Fruit fly (Drosophila melanogaster) whole organism, embryonic: ENCODE results near the gene mus301.

Source experiments
- Ada2b ChIP-seq: fragments of 200-800 bp; sonication (Bioruptor generic); IDR thresholded peaks from 2 replicates; pipeline ENCODE4 v1.3.6; 2022; ENCODE audit warnings: missing biosample characterization, missing genetic modification characterization
- Atf-2 ChIP-seq: fragments of 200-800 bp; sonication (Bioruptor generic); optimal IDR thresholded peaks from 2 replicates; lab custom pipeline; 2016; ENCODE audit warnings: missing biosample characterization, missing genetic modification characterization
- B-H2 ChIP-seq: fragments of 200-800 bp; sonication (Bioruptor generic); optimal IDR thresholded peaks from 2 replicates; lab custom pipeline; 2018; ENCODE audit warnings: missing biosample characterization, mild to moderate bottlenecking, missing genetic modification characterization
- Blimp-1 ChIP-seq: fragments of 200-800 bp; sonication (Bioruptor generic); optimal IDR thresholded peaks from 3 replicates; lab custom pipeline; 2018; ENCODE audit warnings: missing biosample characterization, missing genetic modification characterization, mild to moderate bottlenecking, moderate library complexity, missing genetic modification reagents
- BtbVII ChIP-seq: fragments of 200-800 bp; sonication (Bioruptor generic); optimal IDR thresholded peaks from 3 replicates; lab custom pipeline; 2017; ENCODE audit warnings: missing biosample characterization, mild to moderate bottlenecking, missing genetic modification characterization
- CG10366 ChIP-seq: fragments of 200-800 bp; sonication (Bioruptor generic); IDR thresholded peaks from 2 replicates; pipeline ENCODE4 v1.3.6; 2022; ENCODE audit warnings: missing biosample characterization, missing genetic modification characterization
- CG11504 ChIP-seq: fragments of 200-800 bp; sonication (Bioruptor generic); optimal IDR thresholded peaks from 3 replicates; lab custom pipeline; 2019; ENCODE audit warnings: missing biosample characterization, mild to moderate bottlenecking, missing genetic modification characterization, moderate library complexity
- CG12942 ChIP-seq: fragments of 200-800 bp; sonication (Bioruptor generic); optimal IDR thresholded peaks from 3 replicates; lab custom pipeline; 2016; ENCODE audit warnings: missing biosample characterization, missing genetic modification characterization
- CG15479 ChIP-seq: fragments of 200-800 bp; sonication (Bioruptor generic); optimal IDR thresholded peaks from 3 replicates; lab custom pipeline; 2019; ENCODE audit warnings: missing biosample characterization, mild to moderate bottlenecking, missing genetic modification characterization, moderate library complexity
- CG15601 ChIP-seq: fragments of 200-800 bp; sonication (Bioruptor generic); optimal IDR thresholded peaks from 3 replicates; lab custom pipeline; 2019; ENCODE audit warnings: missing biosample characterization, mild to moderate bottlenecking, missing genetic modification characterization, moderate library complexity
- CG17361 ChIP-seq: fragments of 200-800 bp; sonication (Bioruptor generic); IDR thresholded peaks from 3 replicates; pipeline ENCODE4 v1.3.6; 2022; ENCODE audit warnings: missing biosample characterization, missing genetic modification characterization
- CG17568 ChIP-seq: fragments of 200-800 bp; sonication (Bioruptor generic); optimal IDR thresholded peaks from 2 replicates; lab custom pipeline; 2018; ENCODE audit warnings: missing biosample characterization, mild to moderate bottlenecking, missing genetic modification characterization, moderate library complexity
- CG2129 ChIP-seq: fragments of 200-800 bp; sonication (Bioruptor generic); IDR thresholded peaks from 2 replicates; pipeline ENCODE4 v1.3.6; 2022; ENCODE audit warnings: missing biosample characterization, missing genetic modification characterization; ENCODE audit not compliant: partially characterized antibody
- CG2875 ChIP-seq: fragments of 200-800 bp; sonication (Bioruptor generic); optimal IDR thresholded peaks from 2 replicates; lab custom pipeline; 2017; ENCODE audit warnings: missing biosample characterization, mild to moderate bottlenecking, missing genetic modification characterization, missing genetic modification reagents
- CG30403 ChIP-seq: fragments of 200-800 bp; sonication (Bioruptor generic); optimal IDR thresholded peaks from 3 replicates; lab custom pipeline; 2016; ENCODE audit warnings: missing biosample characterization, missing genetic modification characterization
- CG32532 ChIP-seq: fragments of 200-800 bp; sonication (Bioruptor generic); IDR thresholded peaks from 2 replicates; pipeline ENCODE4 v1.3.6; 2022; ENCODE audit warnings: missing biosample characterization, missing genetic modification characterization
- CG3726 ChIP-seq: fragments of 200-800 bp; sonication (Bioruptor generic); IDR thresholded peaks from 3 replicates; pipeline ENCODE4, ENCODE4 v1.3.6; 2022; ENCODE audit warnings: missing biosample characterization, missing genetic modification characterization
- CG4282 ChIP-seq: fragments of 200-800 bp; sonication (Bioruptor generic); optimal IDR thresholded peaks from 2 replicates; lab custom pipeline; 2016; ENCODE audit warnings: missing biosample characterization, missing genetic modification characterization
- CG4360 ChIP-seq: fragments of 200-800 bp; sonication (Bioruptor generic); IDR thresholded peaks from 2 replicates; pipeline ENCODE4 v1.3.6; 2022; ENCODE audit warnings: missing biosample characterization, missing genetic modification characterization
- CG5245 ChIP-seq: fragments of 200-800 bp; sonication (Bioruptor generic); optimal IDR thresholded peaks from 3 replicates; lab custom pipeline; 2016; ENCODE audit warnings: missing biosample characterization, missing genetic modification characterization
- CG6813 ChIP-seq: fragments of 200-800 bp; sonication (Bioruptor generic); optimal IDR thresholded peaks from 2 replicates; lab custom pipeline; 2017; ENCODE audit warnings: missing biosample characterization, missing genetic modification characterization, mild to moderate bottlenecking, moderate library complexity, missing genetic modification reagents
- CG6854 ChIP-seq: fragments of 200-800 bp; sonication (Bioruptor generic); optimal IDR thresholded peaks from 3 replicates; lab custom pipeline; 2017; ENCODE audit warnings: missing biosample characterization, mild to moderate bottlenecking, missing genetic modification characterization
- D19A ChIP-seq: fragments of 200-800 bp; optimal IDR thresholded peaks from 3 replicates; lab custom pipeline; 2019; ENCODE audit warnings: missing biosample characterization, mild to moderate bottlenecking, missing genetic modification characterization, moderate library complexity
- E2f2 ChIP-seq: fragments of 200-800 bp; sonication (Bioruptor generic); IDR thresholded peaks from 2 replicates; pipeline ENCODE4 v1.3.6; 2022; ENCODE audit warnings: missing biosample characterization, missing genetic modification characterization
- Lim3 ChIP-seq: fragments of 200-800 bp; sonication (Bioruptor generic); IDR thresholded peaks from 2 replicates; pipeline ENCODE4 v1.3.6; 2022; ENCODE audit warnings: missing biosample characterization, missing genetic modification characterization
- MESR4 ChIP-seq: fragments of 200-800 bp; sonication (Bioruptor generic); optimal IDR thresholded peaks from 2 replicates; lab custom pipeline; 2018; ENCODE audit warnings: missing biosample characterization, mild to moderate bottlenecking, missing genetic modification characterization, moderate library complexity
- Mes4 ChIP-seq: fragments of 200-800 bp; sonication (Bioruptor generic); optimal IDR thresholded peaks from 2 replicates; lab custom pipeline; 2016; ENCODE audit warnings: missing biosample characterization, missing genetic modification characterization
- Oaz ChIP-seq: fragments of 200-800 bp; sonication (Bioruptor generic); IDR thresholded peaks from 2 replicates; pipeline ENCODE4 v1.3.6; 2022; ENCODE audit warnings: missing biosample characterization, missing genetic modification characterization
- Oli ChIP-seq: fragments of 200-800 bp; sonication (Bioruptor generic); optimal IDR thresholded peaks from 2 replicates; lab custom pipeline; 2018; ENCODE audit warnings: missing biosample characterization, mild to moderate bottlenecking, missing genetic modification characterization, moderate library complexity
- Ravus ChIP-seq: fragments of 200-800 bp; sonication (Bioruptor generic); IDR thresholded peaks from 2 replicates; pipeline ENCODE4 v1.3.6; 2022; ENCODE audit warnings: missing biosample characterization, missing genetic modification characterization
- Scr ChIP-seq: fragments of 200-800 bp; sonication (Bioruptor generic); IDR thresholded peaks from 2 replicates; pipeline ENCODE4 v1.3.6; 2022; ENCODE audit warnings: missing biosample characterization, missing genetic modification characterization; ENCODE audit not compliant: partially characterized antibody
- Six4 ChIP-seq: fragments of 200-800 bp; sonication (Bioruptor generic); optimal IDR thresholded peaks from 2 replicates; lab custom pipeline; 2016; ENCODE audit warnings: missing biosample characterization, missing genetic modification characterization
- bab2 ChIP-seq: fragments of 200-800 bp; sonication (Bioruptor generic); optimal IDR thresholded peaks from 2 replicates; lab custom pipeline; 2016; ENCODE audit warnings: missing biosample characterization, missing genetic modification characterization
- danr ChIP-seq: fragments of 200-800 bp; sonication (Bioruptor generic); IDR thresholded peaks from 2 replicates; pipeline ENCODE4 v1.3.6; 2022; ENCODE audit warnings: missing biosample characterization, missing genetic modification characterization
- fd3F ChIP-seq: fragments of 200-800 bp; sonication (Bioruptor generic); optimal IDR thresholded peaks from 2 replicates; lab custom pipeline; 2018; ENCODE audit warnings: missing biosample characterization, mild to moderate bottlenecking, missing genetic modification characterization, moderate library complexity
- ftz-f1 ChIP-seq: fragments of 200-800 bp; sonication (Bioruptor generic); optimal IDR thresholded peaks from 2 replicates; lab custom pipeline; 2016; ENCODE audit warnings: missing biosample characterization, missing genetic modification characterization
- gro ChIP-seq: fragments of 200-800 bp; sonication (Bioruptor generic); optimal IDR thresholded peaks from 2 replicates; lab custom pipeline; 2016; ENCODE audit warnings: missing biosample characterization, missing genetic modification characterization
- hbn ChIP-seq: fragments of 200-800 bp; sonication (Bioruptor generic); IDR thresholded peaks from 2 replicates; pipeline ENCODE4 v1.3.6; 2022; ENCODE audit warnings: missing biosample characterization, missing genetic modification characterization; ENCODE audit not compliant: partially characterized antibody
- hth ChIP-seq: fragments of >200 bp; optimal IDR thresholded peaks from 2 replicates; lab custom pipeline; 2017; ENCODE audit warnings: inconsistent platforms
- ken ChIP-seq: fragments of 200-800 bp; sonication (Bioruptor generic); IDR thresholded peaks from 3 replicates; pipeline ENCODE4 v1.3.6; 2022; ENCODE audit warnings: missing biosample characterization, missing genetic modification characterization
- knrl ChIP-seq: fragments of 200-800 bp; sonication (Bioruptor generic); IDR thresholded peaks from 3 replicates; pipeline ENCODE4 v1.3.6; 2022; ENCODE audit warnings: missing biosample characterization, missing genetic modification characterization; ENCODE audit not compliant: partially characterized antibody
- nau ChIP-seq: fragments of 200-800 bp; sonication (Bioruptor generic); optimal IDR thresholded peaks from 3 replicates; lab custom pipeline; 2017; ENCODE audit warnings: missing biosample characterization, mild to moderate bottlenecking, missing genetic modification characterization, missing genetic modification reagents
- nerfin-2 ChIP-seq: fragments of 200-800 bp; sonication (Bioruptor generic); IDR thresholded peaks from 2 replicates; pipeline ENCODE4 v1.3.6; 2022; ENCODE audit warnings: missing biosample characterization, missing genetic modification characterization; ENCODE audit not compliant: partially characterized antibody
- sisA ChIP-seq: fragments of 200-800 bp; sonication (Bioruptor generic); IDR thresholded peaks from 2 replicates; pipeline ENCODE4 v1.3.6; 2022; ENCODE audit warnings: missing biosample characterization, missing genetic modification characterization
- slbo ChIP-seq: fragments of 200-800 bp; sonication (Bioruptor generic); IDR thresholded peaks from 2 replicates; pipeline ENCODE4 v1.3.6; 2022; ENCODE audit warnings: missing biosample characterization, missing genetic modification characterization
- slp2 ChIP-seq: fragments of 200-800 bp; sonication (Bioruptor generic); optimal IDR thresholded peaks from 2 replicates; lab custom pipeline; 2016; ENCODE audit warnings: missing biosample characterization, missing genetic modification characterization
- tll ChIP-seq, 2 experiments: fragments of 200-800 bp in 1 of 2; fragments of >200 bp in 1 of 2; sonication (Bioruptor generic) in 1 of 2; optimal IDR thresholded peaks; 2 replicates each; lab custom pipeline; 2017 to 2019; ENCODE audit warnings: missing biosample characterization in 2 of 2, missing genetic modification characterization in 2 of 2, mild to moderate bottlenecking in 1 of 2, moderate library complexity in 1 of 2
- trh ChIP-seq: fragments of 200-800 bp; sonication (Bioruptor generic); optimal IDR thresholded peaks from 2 replicates; lab custom pipeline; 2016; ENCODE audit warnings: missing biosample characterization, missing genetic modification characterization
- vfl ChIP-seq: fragments of 200-800 bp; sonication (Bioruptor generic); optimal IDR thresholded peaks from 2 replicates; lab custom pipeline; 2016; ENCODE audit warnings: missing biosample characterization, missing genetic modification characterization

mus301 gene

dm6 chr3L:8153206-8153996, 15.8 kb downstream of the mus301 start (continued):
- TF ChIP-seq CG4360 (peak; percentile 27; the same call in 1 of the 2 replicates), CG2875 (GFP tag; lab: Kevin White, UChicago) (peak; percentile 59), sisA (peak; percentile 68), CG17568 (GFP tag; lab: Kevin White, UChicago) (no peak), CG6813 (GFP tag; lab: Kevin White, UChicago) (peak; percentile 41), gro (no peak), Oli (tag; lab: Kevin White, UChicago) (peak; percentile 76), fd3F (GFP tag; lab: Kevin White, UChicago) (no peak), CG5245 (GFP tag; lab: Kevin White, UChicago) (peak; percentile 46), danr (0 out of 2 replicates have a peak, but pooled peaks have one; percentile 23), CG2129 (no peak), ftz-f1 (GFP tag; lab: Kevin White, UChicago) (no peak), hth (lab: Kevin White, UChicago) (no peak), CG15479 (GFP tag; lab: Kevin White, UChicago) (no peak), tll (GFP tag; optimal IDR thresholded peaks at IDR 0.05; lab: Kevin White, UChicago) (no peak), knrl (GFP tag; lab: Robert Waterston, UW) (no peak), vfl (GFP tag; lab: Kevin White, UChicago) (no peak), CG15601 (no peak), hbn (GFP tag; lab: Robert Waterston, UW) (no peak), Oaz (GFP tag; lab: Robert Waterston, UW) (no peak), Ravus (no peak), nau (GFP tag; lab: Kevin White, UChicago) (peak; percentile 62), slbo (peak; percentile 51), CG3726 (no peak), Six4 (GFP tag; lab: Kevin White, UChicago) (peak; percentile 1), CG12942 (GFP tag; lab: Kevin White, UChicago) (peak; percentile 33), CG17361 (GFP tag; lab: Robert Waterston, UW) (0 out of 3 replicates have a peak, but pooled peaks have one; percentile 29), Mes4 (GFP tag; lab: Kevin White, UChicago) (peak; percentile 34), nerfin-2 (GFP tag; lab: Robert Waterston, UW) (no peak), BtbVII (GFP tag; lab: Kevin White, UChicago) (peak; percentile 42), Lim3 (peak; percentile 49; the same call in 1 of the 2 replicates), CG32532 (GFP tag; lab: Robert Waterston, UW) (no peak), slp2 (GFP tag; lab: Kevin White, UChicago) (no peak), bab2 (GFP tag; lab: Kevin White, UChicago) (peak; percentile 54), MESR4 (GFP tag; lab: Kevin White, UChicago) (no peak), Atf-2 (GFP tag; lab: Kevin White, UChicago) (peak; percentile 37), CG30403 (GFP tag; lab: Kevin White, UChicago) (peak; percentile 46), B-H2 (GFP tag; lab: Kevin White, UChicago) (no peak), CG4282 (no peak), Blimp-1 (peak; percentile 65), D19A (tag; lab: Kevin White, UChicago) (peak; percentile 61), Scr (GFP tag; lab: Robert Waterston, UW) (no peak), trh (no peak), ken (GFP tag; lab: Robert Waterston, UW) (peak; percentile 67), Ada2b (GFP tag; lab: Robert Waterston, UW) (peak; percentile 50), E2f2 (no peak), CG10366 (peak; percentile 67), CG11504 (peak; percentile 80), CG6854 (GFP tag; lab: Kevin White, UChicago) (no peak)
